Fruit fly (Drosophila melanogaster) whole organism, adult: Measurements from ENCODE around the gene PDZ-GEF.

Experiments used
- CG11617 ChIP-seq: fragments of 200-800 bp; sonication (Bioruptor generic); optimal IDR thresholded peaks from 2 replicates; lab custom pipeline; 2017; ENCODE audit warnings: mild to moderate bottlenecking, missing biosample characterization, missing genetic modification reagents, missing genetic modification characterization
- CG12768 ChIP-seq: fragments of 200-800 bp; sonication (Bioruptor generic); optimal IDR thresholded peaks from 2 replicates; lab custom pipeline; 2017; ENCODE audit warnings: missing biosample characterization, missing genetic modification characterization, mild to moderate bottlenecking, moderate library complexity, missing genetic modification reagents
- CG14711 ChIP-seq: fragments of 200-800 bp; sonication (Bioruptor generic); optimal IDR thresholded peaks from 2 replicates; lab custom pipeline; 2018; ENCODE audit warnings: missing biosample characterization, mild to moderate bottlenecking, missing genetic modification characterization, moderate library complexity
- CG1620 ChIP-seq: fragments of 200-800 bp; sonication (Bioruptor generic); optimal IDR thresholded peaks from 2 replicates; lab custom pipeline; 2016; ENCODE audit warnings: missing biosample characterization, missing genetic modification characterization
- CG5204 ChIP-seq: fragments of 200-800 bp; sonication (Bioruptor generic); optimal IDR thresholded peaks from 2 replicates; lab custom pipeline; 2016; ENCODE audit warnings: missing biosample characterization, missing genetic modification characterization
- CG7045 ChIP-seq: fragments of 200-800 bp; sonication (Bioruptor generic); optimal IDR thresholded peaks from 2 replicates; lab custom pipeline; 2017; ENCODE audit warnings: missing biosample characterization, mild to moderate bottlenecking, missing genetic modification characterization
- CG7101 ChIP-seq: fragments of 200-800 bp; sonication (Bioruptor generic); optimal IDR thresholded peaks from 2 replicates; lab custom pipeline; 2018; ENCODE audit warnings: missing biosample characterization, mild to moderate bottlenecking, missing genetic modification characterization, moderate library complexity
- Clk ChIP-seq: fragments of 200-800 bp; sonication (Bioruptor generic); optimal IDR thresholded peaks from 2 replicates; lab custom pipeline; 2017; ENCODE audit warnings: missing biosample characterization, missing genetic modification characterization
- Hr96 ChIP-seq: fragments of 200-800 bp; sonication (Bioruptor generic); optimal IDR thresholded peaks from 2 replicates; lab custom pipeline; 2016; ENCODE audit warnings: missing biosample characterization, missing genetic modification characterization
- Mnt ChIP-seq: fragments of 200-800 bp; sonication (Bioruptor generic); optimal IDR thresholded peaks from 2 replicates; lab custom pipeline; 2016; ENCODE audit warnings: missing biosample characterization, mild to moderate bottlenecking, missing genetic modification characterization
- bab1 ChIP-seq: fragments of 200-800 bp; sonication (Bioruptor generic); optimal IDR thresholded peaks from 3 replicates; lab custom pipeline; 2019; ENCODE audit warnings: missing biosample characterization, mild to moderate bottlenecking, missing genetic modification characterization, moderate library complexity
- kay ChIP-seq: fragments of 200-800 bp; sonication (Bioruptor generic); peaks from one replicate; lab custom pipeline; 2016; ENCODE audit warnings: missing biosample characterization, missing genetic modification characterization, borderline replicate concordance
- ovo ChIP-seq: fragments of 200-800 bp; sonication (Bioruptor generic); optimal IDR thresholded peaks from 2 replicates; lab custom pipeline; 2016; ENCODE audit warnings: missing biosample characterization, missing genetic modification characterization
- tj ChIP-seq: fragments of 200-800 bp; sonication (Bioruptor generic); optimal IDR thresholded peaks from 3 replicates; lab custom pipeline; 2017; ENCODE audit warnings: missing biosample characterization, mild to moderate bottlenecking, missing genetic modification characterization, moderate library complexity

DNA sequence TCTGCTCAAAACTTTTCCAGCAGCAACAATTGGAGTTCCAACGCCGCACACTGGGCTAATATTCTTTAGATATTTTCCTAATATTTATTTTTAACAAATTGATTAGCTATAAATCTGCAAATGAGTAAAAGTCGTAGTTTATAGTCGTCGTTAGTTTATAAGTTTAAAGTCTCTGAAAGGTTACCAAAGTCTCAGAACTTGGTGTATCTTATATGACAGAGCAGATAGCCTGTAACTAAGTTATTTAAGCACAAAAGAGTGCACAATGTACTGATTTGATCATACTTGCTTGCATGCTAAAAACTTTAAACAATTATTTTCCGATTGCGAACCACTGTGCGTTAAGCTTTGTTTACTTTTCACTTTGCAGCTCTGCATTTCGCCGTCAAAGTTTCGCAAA is 46.8 kb upstream of the PDZ-GEF start:
- TF ChIP-seq CG7101 (tag; lab: Kevin White, UChicago) (no peak), CG7045 (no peak), CG5204 (GFP tag; lab: Kevin White, UChicago) (peak; percentile 15), Clk (GFP tag; lab: Kevin White, UChicago) (no peak), kay (GFP tag; lab: Kevin White, UChicago) (no peak), CG1620 (no peak), tj (GFP tag; lab: Kevin White, UChicago) (no peak), Mnt (GFP tag; lab: Kevin White, UChicago) (no peak), Hr96 (GFP tag; lab: Kevin White, UChicago) (no peak), ovo (GFP tag; lab: Kevin White, UChicago) (no peak), CG11617 (no peak), bab1 (GFP tag; lab: Kevin White, UChicago) (no peak), CG12768 (GFP tag; lab: Kevin White, UChicago) (no peak), CG14711 (tag; lab: Kevin White, UChicago) (no peak)
